Fruit fly (Drosophila melanogaster) whole organism, prepupa: ENCODE measurements around the gene Abcd3.

Experiments used
- Blimp-1 ChIP-seq: fragments of 200-800 bp; sonication (Bioruptor generic); optimal IDR thresholded peaks from 3 replicates; lab custom pipeline; 2017; ENCODE audit warnings: missing biosample characterization, missing genetic modification characterization, mild to moderate bottlenecking, moderate library complexity, missing genetic modification reagents
- CG3919 ChIP-seq: fragments of 200-800 bp; sonication (Bioruptor generic); optimal IDR thresholded peaks from 3 replicates; lab custom pipeline; 2016; ENCODE audit warnings: missing biosample characterization, missing genetic modification characterization
- CG7368 ChIP-seq: fragments of 200-800 bp; sonication (Bioruptor generic); optimal IDR thresholded peaks from 3 replicates; lab custom pipeline; 2016; ENCODE audit warnings: missing biosample characterization, missing genetic modification characterization
- CG8319 ChIP-seq: fragments of 200-800 bp; sonication (Bioruptor generic); optimal IDR thresholded peaks from 3 replicates; lab custom pipeline; 2016; ENCODE audit warnings: missing biosample characterization, missing genetic modification characterization
- Eip75B ChIP-seq: fragments of 200-800 bp; sonication (Bioruptor generic); optimal IDR thresholded peaks from 3 replicates; lab custom pipeline; 2016; ENCODE audit warnings: missing biosample characterization, missing genetic modification characterization
- Ets21C ChIP-seq: fragments of 200-800 bp; sonication (Bioruptor generic); optimal IDR thresholded peaks from 3 replicates; lab custom pipeline; 2016; ENCODE audit warnings: missing biosample characterization, missing genetic modification characterization
- Lpt ChIP-seq: fragments of 200-800 bp; sonication (Bioruptor generic); optimal IDR thresholded peaks from 3 replicates; lab custom pipeline; 2016; ENCODE audit warnings: missing biosample characterization, missing genetic modification characterization
- Sox102F ChIP-seq: fragments of 200-800 bp; sonication (Bioruptor generic); optimal IDR thresholded peaks from 2 replicates; lab custom pipeline; 2016; ENCODE audit warnings: missing biosample characterization, mild to moderate bottlenecking, missing genetic modification characterization
- Sox15 ChIP-seq: fragments of 200-800 bp; sonication (Bioruptor generic); optimal IDR thresholded peaks from 3 replicates; lab custom pipeline; 2016; ENCODE audit warnings: missing biosample characterization, missing genetic modification characterization
- cyc ChIP-seq: fragments of 200-800 bp; sonication (Bioruptor generic); optimal IDR thresholded peaks from 3 replicates; lab custom pipeline; 2016; ENCODE audit warnings: missing biosample characterization, missing genetic modification characterization
- fd59A ChIP-seq: fragments of 200-800 bp; sonication (Bioruptor generic); optimal IDR thresholded peaks from 2 replicates; lab custom pipeline; 2017; ENCODE audit warnings: missing biosample characterization, mild to moderate bottlenecking, missing genetic modification characterization, missing genetic modification reagents
- lz ChIP-seq: fragments of 200-800 bp; sonication (Bioruptor generic); optimal IDR thresholded peaks from 3 replicates; lab custom pipeline; 2016; ENCODE audit warnings: missing biosample characterization, missing genetic modification characterization
- net ChIP-seq: fragments of 200-800 bp; sonication (Bioruptor generic); optimal IDR thresholded peaks from 3 replicates; lab custom pipeline; 2016; ENCODE audit warnings: missing biosample characterization, missing genetic modification characterization

dm6 chrX:19704083-19704482 lies 46.5 kb upstream of the Abcd3 start, which contains the start of the genes CG14230 and CG14232:
- TF ChIP-seq cyc (no peak), Ets21C (GFP tag; lab: Kevin White, UChicago) (no peak), CG7368 (GFP tag; lab: Kevin White, UChicago) (no peak), fd59A (GFP tag; lab: Kevin White, UChicago) (no peak), Lpt (GFP tag; lab: Kevin White, UChicago) (no peak), CG8319 (no peak), lz (GFP tag; lab: Kevin White, UChicago) (peak; percentile 1), CG3919 (no peak), Sox102F (no peak), Blimp-1 (no peak), Sox15 (GFP tag; lab: Kevin White, UChicago) (no peak), Eip75B (no peak), net (GFP tag; lab: Kevin White, UChicago) (no peak)
